Fruit fly (Drosophila melanogaster): ENCODE measurements around the gene B-H2.

dm6 chrX:17368569-17368968 lies 54.2 kb downstream of the B-H2 start:
- TF ChIP-seq Sp1 (GFP tag; optimal IDR thresholded peaks at IDR 0.05), result no peak
- TF ChIP-seq woc (GFP tag; optimal IDR thresholded peaks at IDR 0.05), result no peak
- TF ChIP-seq rgr (GFP tag; optimal IDR thresholded peaks at IDR 0.05), result no peak
- no peak for TF ChIP-seq Hr78 (GFP tag; optimal IDR thresholded peaks at IDR 0.05)
- no peak for TF ChIP-seq lola (GFP tag; optimal IDR thresholded peaks at IDR 0.05)
- no peak for TF ChIP-seq fru (GFP tag; optimal IDR thresholded peaks at IDR 0.05)

Measured in whole organism, wandering third instar larva.